Fruit fly (Drosophila melanogaster) whole organism, embryonic: ENCODE results near the gene CSN3.

Source experiments
- Antp ChIP-seq: fragments of 200-800 bp; sonication (Bioruptor generic); optimal IDR thresholded peaks from 3 replicates; lab custom pipeline; 2016; ENCODE audit warnings: missing biosample characterization, missing genetic modification characterization
- CG10147 ChIP-seq: fragments of 200-800 bp; sonication (Bioruptor generic); optimal IDR thresholded peaks from 2 replicates; lab custom pipeline; 2019; ENCODE audit warnings: missing biosample characterization, mild to moderate bottlenecking, missing genetic modification characterization, moderate library complexity
- CG11093 ChIP-seq: fragments of 200-800 bp; sonication (Bioruptor generic); IDR thresholded peaks from 3 replicates; pipeline ENCODE4 v1.3.6; 2022; ENCODE audit warnings: missing biosample characterization, missing genetic modification characterization
- CG11456 ChIP-seq: fragments of 200-800 bp; sonication (Bioruptor generic); IDR thresholded peaks from 3 replicates; pipeline ENCODE4 v1.3.6; 2022; ENCODE audit warnings: missing biosample characterization, missing genetic modification characterization
- CG12769 ChIP-seq: fragments of 200-800 bp; sonication (Bioruptor generic); optimal IDR thresholded peaks from 2 replicates; lab custom pipeline; 2019; ENCODE audit warnings: missing biosample characterization, mild to moderate bottlenecking, missing genetic modification characterization, moderate library complexity
- CG12942 ChIP-seq: fragments of 200-800 bp; sonication (Bioruptor generic); optimal IDR thresholded peaks from 3 replicates; lab custom pipeline; 2016; ENCODE audit warnings: missing biosample characterization, missing genetic modification characterization
- CG1602 ChIP-seq: fragments of 200-800 bp; sonication (Bioruptor generic); optimal IDR thresholded peaks from 3 replicates; lab custom pipeline; 2016; ENCODE audit warnings: missing biosample characterization, missing genetic modification characterization
- CG1603 ChIP-seq: fragments of 200-800 bp; sonication (Bioruptor generic); optimal IDR thresholded peaks from 2 replicates; lab custom pipeline; 2019; ENCODE audit warnings: missing biosample characterization, mild to moderate bottlenecking, missing genetic modification characterization, moderate library complexity
- CG2199 ChIP-seq: fragments of 200-800 bp; sonication (Bioruptor generic); IDR thresholded peaks from 3 replicates; pipeline ENCODE4 v1.3.6; 2022; ENCODE audit warnings: missing biosample characterization, missing genetic modification characterization
- CG2875 ChIP-seq: fragments of 200-800 bp; sonication (Bioruptor generic); optimal IDR thresholded peaks from 2 replicates; lab custom pipeline; 2017; ENCODE audit warnings: missing biosample characterization, mild to moderate bottlenecking, missing genetic modification characterization, missing genetic modification reagents
- CG2889 ChIP-seq: fragments of 200-800 bp; sonication (Bioruptor generic); IDR thresholded peaks from 3 replicates; pipeline ENCODE4 v1.3.6; 2022; ENCODE audit warnings: missing biosample characterization, missing genetic modification characterization
- CG3065 ChIP-seq: fragments of 200-800 bp; sonication (Bioruptor generic); optimal IDR thresholded peaks from 2 replicates; lab custom pipeline; 2016; ENCODE audit warnings: missing biosample characterization, missing genetic modification characterization
- CG34376 ChIP-seq: fragments of 200-800 bp; sonication (Bioruptor generic); optimal IDR thresholded peaks from 2 replicates; lab custom pipeline; 2018; ENCODE audit warnings: missing biosample characterization, mild to moderate bottlenecking, missing genetic modification characterization
- CG34422 ChIP-seq: fragments of 200-800 bp; sonication (Bioruptor generic); IDR thresholded peaks from 3 replicates; pipeline ENCODE4 v1.3.6; 2022; ENCODE audit warnings: missing biosample characterization, missing genetic modification characterization
- CG6683 ChIP-seq: fragments of 200-800 bp; sonication (Bioruptor generic); optimal IDR thresholded peaks from 2 replicates; lab custom pipeline; 2017; ENCODE audit warnings: missing biosample characterization, mild to moderate bottlenecking, missing genetic modification characterization, missing genetic modification reagents
- CG7987 ChIP-seq: fragments of 200-800 bp; sonication (Bioruptor generic); optimal IDR thresholded peaks from 2 replicates; lab custom pipeline; 2018; ENCODE audit warnings: missing biosample characterization, mild to moderate bottlenecking, missing genetic modification characterization, moderate library complexity
- CG9609 ChIP-seq: fragments of 200-800 bp; sonication (Bioruptor generic); optimal IDR thresholded peaks from 3 replicates; lab custom pipeline; 2016; ENCODE audit warnings: missing biosample characterization, missing genetic modification characterization
- CG9932 ChIP-seq: fragments of 200-800 bp; sonication (Bioruptor generic); IDR thresholded peaks from 2 replicates; pipeline ENCODE4 v1.3.6; 2022; ENCODE audit warnings: missing biosample characterization, missing genetic modification characterization
- CTCF ChIP-seq: fragments of 200-800 bp; sonication (Bioruptor generic); optimal IDR thresholded peaks from 2 replicates; lab custom pipeline; 2017; ENCODE audit warnings: missing biosample characterization, mild to moderate bottlenecking, missing genetic modification characterization, moderate library complexity
- Camta ChIP-seq: fragments of 200-800 bp; sonication (Bioruptor generic); optimal IDR thresholded peaks from 2 replicates; lab custom pipeline; 2016; ENCODE audit warnings: missing biosample characterization, missing genetic modification characterization
- E2f2 ChIP-seq: fragments of 200-800 bp; sonication (Bioruptor generic); IDR thresholded peaks from 2 replicates; pipeline ENCODE4 v1.3.6; 2022; ENCODE audit warnings: missing biosample characterization, missing genetic modification characterization
- Lpt ChIP-seq: fragments of >200 bp; optimal IDR thresholded peaks from 2 replicates; lab custom pipeline; 2018; ENCODE audit warnings: missing biosample characterization, missing genetic modification characterization
- Max ChIP-seq: fragments of 200-800 bp; sonication (Bioruptor generic); optimal IDR thresholded peaks from 2 replicates; lab custom pipeline; 2016; ENCODE audit warnings: missing biosample characterization, mild to moderate bottlenecking, missing genetic modification characterization
- Myb ChIP-seq: fragments of 200-800 bp; sonication (Bioruptor generic); optimal IDR thresholded peaks from 2 replicates; lab custom pipeline; 2016; ENCODE audit warnings: missing biosample characterization, missing genetic modification characterization
- Oli ChIP-seq: fragments of 200-800 bp; sonication (Bioruptor generic); optimal IDR thresholded peaks from 2 replicates; lab custom pipeline; 2018; ENCODE audit warnings: missing biosample characterization, mild to moderate bottlenecking, missing genetic modification characterization, moderate library complexity
- Poxn ChIP-seq: fragments of 200-800 bp; sonication (Bioruptor generic); IDR thresholded peaks from 2 replicates; pipeline ENCODE4 v1.3.6; 2022; ENCODE audit warnings: missing biosample characterization, missing genetic modification characterization
- Rfx ChIP-seq: fragments of 200-800 bp; sonication (Bioruptor generic); IDR thresholded peaks from 2 replicates; pipeline ENCODE4 v1.3.6; 2022; ENCODE audit warnings: missing biosample characterization, missing genetic modification characterization
- Six4 ChIP-seq: fragments of 200-800 bp; sonication (Bioruptor generic); optimal IDR thresholded peaks from 2 replicates; lab custom pipeline; 2016; ENCODE audit warnings: missing biosample characterization, missing genetic modification characterization
- Trl ChIP-seq, 3 experiments: fragments of >200 bp in 2 of 3; fragments of 200-800 bp in 1 of 3; sonication (Bioruptor generic) in 1 of 3; optimal IDR thresholded peaks; 2 replicates in 1 of 3; 3 replicates in 2 of 3; lab custom pipeline; 2016 to 2017; ENCODE audit warnings: missing biosample characterization in 1 of 3, missing genetic modification characterization in 1 of 3
- Xrp1 ChIP-seq: fragments of 200-800 bp; sonication (Bioruptor generic); IDR thresholded peaks from 2 replicates; pipeline ENCODE4 v1.3.6; 2022; ENCODE audit warnings: missing biosample characterization, missing genetic modification characterization
- abd-A ChIP-seq: fragments of 200-800 bp; sonication (Bioruptor generic); optimal IDR thresholded peaks from 3 replicates; lab custom pipeline; 2019; ENCODE audit warnings: missing biosample characterization, mild to moderate bottlenecking, missing genetic modification characterization, moderate library complexity
- aop ChIP-seq: fragments of 200-800 bp; sonication (Bioruptor generic); IDR thresholded peaks from 2 replicates; pipeline ENCODE4 v1.3.6; 2022; ENCODE audit warnings: missing biosample characterization, missing genetic modification characterization
- bbx ChIP-seq: fragments of 200-800 bp; sonication (Bioruptor generic); IDR thresholded peaks from 2 replicates; pipeline ENCODE4 v1.3.6; 2022; ENCODE audit warnings: missing biosample characterization, missing genetic modification characterization; ENCODE audit not compliant: partially characterized antibody
- bcd ChIP-seq: fragments of 200-800 bp; sonication (Bioruptor generic); optimal IDR thresholded peaks from 2 replicates; lab custom pipeline; 2017; ENCODE audit warnings: missing biosample characterization, mild to moderate bottlenecking, missing genetic modification characterization
- bsh ChIP-seq, 2 experiments: fragments of 200-800 bp; sonication (Bioruptor generic); optimal IDR thresholded peaks; 2 replicates each; lab custom pipeline; 2017 to 2018; ENCODE audit warnings: mild to moderate bottlenecking in 2 of 2, missing biosample characterization in 2 of 2, missing genetic modification characterization in 2 of 2, moderate library complexity in 1 of 2
- da ChIP-seq: fragments of 200-800 bp; sonication (Bioruptor generic); optimal IDR thresholded peaks from 2 replicates; lab custom pipeline; 2016; ENCODE audit warnings: missing biosample characterization, missing genetic modification characterization
- esg ChIP-seq: fragments of 200-800 bp; sonication (Bioruptor generic); conservative IDR thresholded peaks from 2 replicates; pipeline ENCODE4 v1.3.6; 2022; ENCODE audit warnings: missing biosample characterization, missing genetic modification characterization
- gro ChIP-seq: fragments of 200-800 bp; sonication (Bioruptor generic); optimal IDR thresholded peaks from 2 replicates; lab custom pipeline; 2016; ENCODE audit warnings: missing biosample characterization, missing genetic modification characterization
- insv ChIP-seq, 2 experiments: fragments of 200-800 bp; sonication (Bioruptor generic); optimal IDR thresholded peaks; 3 replicates each; lab custom pipeline; 2016 to 2018; ENCODE audit warnings: missing biosample characterization in 2 of 2, missing genetic modification characterization in 2 of 2
- lab ChIP-seq: fragments of 200-800 bp; sonication (Bioruptor generic); optimal IDR thresholded peaks from 3 replicates; lab custom pipeline; 2017; ENCODE audit warnings: missing biosample characterization, missing genetic modification characterization, mild to moderate bottlenecking, moderate library complexity, missing genetic modification reagents
- luna ChIP-seq: fragments of 200-800 bp; sonication (Bioruptor generic); optimal IDR thresholded peaks from 2 replicates; lab custom pipeline; 2016; ENCODE audit warnings: missing biosample characterization, missing genetic modification characterization
- nerfin-2 ChIP-seq: fragments of 200-800 bp; sonication (Bioruptor generic); IDR thresholded peaks from 2 replicates; pipeline ENCODE4 v1.3.6; 2022; ENCODE audit warnings: missing biosample characterization, missing genetic modification characterization; ENCODE audit not compliant: partially characterized antibody
- onecut ChIP-seq: fragments of 200-800 bp; sonication (Bioruptor generic); IDR thresholded peaks from 2 replicates; pipeline ENCODE4 v1.3.6; 2022; ENCODE audit warnings: missing biosample characterization, missing genetic modification characterization
- pan ChIP-seq, 4 experiments: fragments of >200 bp in 3 of 4; fragments of 200-800 bp in 1 of 4; sonication (Bioruptor generic) in 1 of 4; optimal IDR thresholded peaks in 3 of 4; IDR thresholded peaks in 1 of 4; 2 replicates each; pipeline versions ENCODE4 v1.3.6 to Lab custom; 2017 to 2022; ENCODE audit warnings: missing biosample characterization in 2 of 4, missing genetic modification characterization in 2 of 4, mixed read lengths in 1 of 4
- phol ChIP-seq: fragments of 200-800 bp; sonication (Bioruptor generic); optimal IDR thresholded peaks from 3 replicates; lab custom pipeline; 2018; ENCODE audit warnings: missing biosample characterization, mild to moderate bottlenecking, missing genetic modification characterization, moderate library complexity
- prd ChIP-seq, 3 experiments: fragments of >200 bp in 2 of 3; fragments of 200-800 bp in 1 of 3; sonication (Bioruptor generic) in 1 of 3; optimal IDR thresholded peaks in 2 of 3; IDR thresholded peaks in 1 of 3; 2 replicates in 2 of 3; 3 replicates in 1 of 3; pipeline versions ENCODE4 v1.3.6 to Lab custom; 2017 to 2022; ENCODE audit warnings: missing biosample characterization in 1 of 3, missing genetic modification characterization in 1 of 3
- shn ChIP-seq: fragments of 200-800 bp; sonication (Bioruptor generic); optimal IDR thresholded peaks from 3 replicates; lab custom pipeline; 2016; ENCODE audit warnings: missing biosample characterization, missing genetic modification characterization
- toy ChIP-seq: fragments of 200-800 bp; sonication (Bioruptor generic); IDR thresholded peaks from 2 replicates; pipeline ENCODE4 v1.3.6; 2022; ENCODE audit warnings: missing biosample characterization, missing genetic modification characterization
- ttk ChIP-seq: fragments of 200-800 bp; sonication (Bioruptor generic); IDR thresholded peaks from 2 replicates; pipeline ENCODE4 v2.1.2; 2022; ENCODE audit warnings: missing biosample characterization, missing genetic modification characterization

CSN3 gene

dm6 chr3L:20841465-20842109 is at the start of gene CSN3, which contains the start of gene CG11456 (continued):
- TF ChIP-seq insv (GFP tag; optimal IDR thresholded peaks at IDR 0.05; lab: Kevin White, UChicago) (peak in 1 of 2 experiments; percentile 7), Six4 (peak; percentile 8), CG2199 (GFP tag; lab: Robert Waterston, UW) (0 out of 3 replicates have a peak, but pooled peaks have one; percentile 47), CG11456 (GFP tag; lab: Robert Waterston, UW) (peak; percentile 86), CG9932 (GFP tag; lab: Robert Waterston, UW) (peak; percentile 75), nerfin-2 (GFP tag; lab: Robert Waterston, UW) (peak; percentile 31; the same call in 1 of the 2 replicates), Antp (GFP tag; lab: Kevin White, UChicago) (peak; percentile 55), aop (GFP tag; lab: Robert Waterston, UW) (no peak), toy (GFP tag; lab: Robert Waterston, UW) (no peak), Lpt (GFP tag; lab: Kevin White, UChicago) (no peak), CG12942 (peak; percentile 15), CG34376 (GFP tag; lab: Kevin White, UChicago) (no peak), Xrp1 (GFP tag; lab: Robert Waterston, UW) (peak; percentile 52), Camta (GFP tag; lab: Kevin White, UChicago) (peak; percentile 43), CG12769 (no peak), Rfx (GFP tag; lab: Robert Waterston, UW) (peak; percentile 77), CG3065 (GFP tag; lab: Kevin White, UChicago) (peak; percentile 9), Poxn (GFP tag; lab: Robert Waterston, UW) (no peak), shn (GFP tag; lab: Kevin White, UChicago) (peak; percentile 6), CG2889 (no peak), lab (GFP tag; lab: Kevin White, UChicago) (no peak), pan (optimal IDR thresholded peaks at IDR 0.05; lab: Kevin White, UChicago) (no peak), pan (GFP tag; optimal IDR thresholded peaks at IDR 0.05 in 1 of 2, IDR thresholded peaks at IDR 0.05 in 1 of 2) (peak in 1 of 2 experiments; percentile 59), CG1603 (peak; percentile 65), da (GFP tag; lab: Kevin White, UChicago) (no peak), luna (peak; percentile 31), CG11093 (GFP tag; lab: Robert Waterston, UW) (no peak), ttk (GFP tag; lab: Robert Waterston, UW) (peak; percentile 31; the same call in 1 of the 2 replicates), CG34422 (peak; percentile 34; the same call in 2 of the 3 replicates), abd-A (tag; lab: Kevin White, UChicago) (no peak), CTCF (peak; percentile 96), bbx (peak; percentile 59), phol (tag; lab: Kevin White, UChicago) (peak; percentile 65), CG2875 (GFP tag; lab: Kevin White, UChicago) (no peak), Trl (optimal IDR thresholded peaks at IDR 0.05; lab: Kevin White, UChicago) (no peak), Trl (GFP tag; optimal IDR thresholded peaks at IDR 0.05; lab: Kevin White, UChicago) (peak; percentile 50), Max (GFP tag; lab: Kevin White, UChicago) (peak; percentile 58), CG10147 (GFP tag; lab: Kevin White, UChicago) (no peak), CG1602 (GFP tag; lab: Kevin White, UChicago) (peak; percentile 21), bsh (GFP tag; optimal IDR thresholded peaks at IDR 0.05; lab: Kevin White, UChicago) (no peak), bcd (GFP tag; lab: Kevin White, UChicago) (peak; percentile 48), CG9609 (GFP tag; lab: Kevin White, UChicago) (peak; percentile 58), CG6683 (no peak), prd (optimal IDR thresholded peaks at IDR 0.05; lab: Kevin White, UChicago) (no peak), prd (GFP tag; IDR thresholded peaks at IDR 0.05; lab: Robert Waterston, UW) (peak; percentile 44; the same call in 1 of the 3 replicates), Oli (tag; lab: Kevin White, UChicago) (no peak), Myb (peak; percentile 48), gro (peak; percentile 28), E2f2 (GFP tag; lab: Robert Waterston, UW) (peak; percentile 81), esg (GFP tag; lab: Robert Waterston, UW) (no peak), onecut (peak; percentile 27), CG7987 (GFP tag; lab: Kevin White, UChicago) (peak; percentile 31)
